Worm (Caenorhabditis elegans) whole organism, L4/young adult: ENCODE results near the gene B0361.11.

Experiments
- W03F9.2 ChIP-seq: fragments of 150-350 bp; optimal IDR thresholded peaks from 2 replicates; lab custom pipeline; 2014; ENCODE audit warnings: missing biosample characterization, missing genetic modification characterization
- dao-5 ChIP-seq: sonication (generic microtip); optimal IDR thresholded peaks from 2 replicates; lab custom pipeline; 2016; ENCODE audit warnings: missing genotype, missing genetic modification characterization, moderate library complexity, missing compliant biosample characterization
- him-1 ChIP-seq: sonication (generic microtip); optimal IDR thresholded peaks from 2 replicates; lab custom pipeline; 2016; ENCODE audit warnings: missing genotype, missing genetic modification reagents, missing genetic modification characterization, missing compliant biosample characterization

DNA sequence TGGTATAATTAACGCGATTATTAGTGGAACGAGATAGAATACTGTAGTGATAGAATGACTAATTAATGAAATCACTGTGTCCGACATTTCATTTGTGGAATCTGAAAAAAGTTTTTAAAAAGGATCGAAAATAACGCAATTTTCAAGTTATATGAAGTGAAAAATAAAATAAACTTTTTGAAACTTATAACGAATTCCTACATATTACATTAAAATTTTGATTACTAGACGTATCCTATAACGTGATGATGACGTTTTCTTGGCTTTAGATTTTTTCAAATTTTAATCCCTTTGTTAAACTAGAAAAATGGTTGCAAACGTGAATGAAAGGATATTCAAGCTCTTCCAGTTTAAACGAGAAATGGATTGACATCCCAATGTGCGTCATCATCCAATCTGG, 13.1 kb downstream of the B0361.11 start, which contains the start of gene algn-11:
- no peak for TF ChIP-seq him-1 (tag; lab: Kevin White, UChicago)
- no peak for TF ChIP-seq dao-5 (tag; lab: Kevin White, UChicago)
- TF ChIP-seq W03F9.2 (tag; lab: Kevin White, UChicago): no peak
